Worm (Caenorhabditis elegans): ENCODE data around the gene srg-69.
A peak's percentile ranks its signal among the peaks of the same experiment; 100 is the strongest.

The srg-69 gene

ce11 chrII:5379614-5380077, 24.2 kb downstream of the srg-69 start, which contains the start of gene pkc-3 (continued):
- TF ChIP-seq rnt-1 (tag; optimal IDR thresholded peaks at IDR 0.05) = no peak
- no peak for TF ChIP-seq K09A11.1 (tag; optimal IDR thresholded peaks at IDR 0.05; ENCODE audit: insufficient read depth)
- TF ChIP-seq syd-9 (tag; optimal IDR thresholded peaks at IDR 0.05) = no peak
- TF ChIP-seq ama-1 (optimal IDR thresholded peaks at IDR 0.05) = peak; percentile 43
- peak; percentile 74 for TF ChIP-seq elt-2 (tag; optimal IDR thresholded peaks at IDR 0.05)
- no peak for TF ChIP-seq eyg-1 (tag; optimal IDR thresholded peaks at IDR 0.05)
- TF ChIP-seq pqm-1 (tag; optimal IDR thresholded peaks at IDR 0.05) = no peak

ce11 chrII:5384282-5384681, 28.8 kb downstream of the srg-69 start:
- no peak for TF ChIP-seq ets-4 (tag; optimal IDR thresholded peaks at IDR 0.05)
- no peak for TF ChIP-seq ttx-3 (tag; optimal IDR thresholded peaks at IDR 0.05)
- no peak for TF ChIP-seq fkh-10 (GFP tag; optimal IDR thresholded peaks at IDR 0.05)
- TF ChIP-seq dmd-4 (tag; optimal IDR thresholded peaks at IDR 0.05; ENCODE audit: borderline replicate concordance) = no peak
- no peak for TF ChIP-seq tbx-2 (tag; optimal IDR thresholded peaks at IDR 0.05)
- TF ChIP-seq lin-11 (tag; optimal IDR thresholded peaks at IDR 0.05) = no peak
- TF ChIP-seq C38D4.7 (GFP tag; optimal IDR thresholded peaks at IDR 0.05) = no peak
- TF ChIP-seq ceh-9 (tag; optimal IDR thresholded peaks at IDR 0.05) = no peak
- no peak for TF ChIP-seq ahr-1 (tag; optimal IDR thresholded peaks at IDR 0.05)
- no peak for TF ChIP-seq elt-2 (tag; optimal IDR thresholded peaks at IDR 0.05)
- TF ChIP-seq eyg-1 (tag; optimal IDR thresholded peaks at IDR 0.05) = no peak
- no peak for TF ChIP-seq ceh-19 (GFP tag; optimal IDR thresholded peaks at IDR 0.05)
- no peak for TF ChIP-seq hlh-15 (tag; optimal IDR thresholded peaks at IDR 0.05)
- TF ChIP-seq lim-6 (tag; optimal IDR thresholded peaks at IDR 0.05) = no peak
- TF ChIP-seq Y22D7AL.16 (tag; optimal IDR thresholded peaks at IDR 0.05) = no peak
- no peak for TF ChIP-seq ref-2 (tag; optimal IDR thresholded peaks at IDR 0.05)
- TF ChIP-seq pha-2 (tag; optimal IDR thresholded peaks at IDR 0.05) = no peak
- no peak for TF ChIP-seq ceh-6 (GFP tag; optimal IDR thresholded peaks at IDR 0.05)
- no peak for TF ChIP-seq F13H6.1 (tag; optimal IDR thresholded peaks at IDR 0.05)

DNA sequence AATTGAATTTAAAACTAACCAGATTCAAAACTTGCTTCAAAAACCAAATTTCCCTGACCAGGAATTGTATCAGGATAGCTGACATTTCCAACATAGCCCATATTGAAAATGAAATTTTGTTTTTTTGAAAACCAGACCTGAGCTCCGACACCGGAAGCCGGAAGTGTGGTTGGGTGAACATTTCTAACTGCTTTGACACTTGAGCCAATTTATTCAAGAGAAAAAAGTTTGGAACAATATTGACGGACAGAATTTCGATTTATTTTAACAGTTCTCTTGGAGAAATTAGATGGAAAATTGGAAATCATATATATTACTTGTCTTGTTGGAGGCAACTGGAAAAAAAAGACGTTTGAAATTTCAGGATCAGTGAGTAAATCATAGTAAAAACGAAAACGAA, 31.7 kb downstream of the srg-69 start, which contains the start of gene ccpp-6:
Gene ccpp-6, minus strand, starts transcription at position 101 of the 400 bp plus-strand sequence.
- TF ChIP-seq pha-4 (tag; optimal IDR thresholded peaks at IDR 0.05) (no peak), gmeb-2 (tag; optimal IDR thresholded peaks at IDR 0.05) (no peak), dmd-4 (tag; optimal IDR thresholded peaks at IDR 0.05; ENCODE audit: borderline replicate concordance) (no peak), ztf-16 (tag; optimal IDR thresholded peaks at IDR 0.05) (no peak), elt-2 (tag; optimal IDR thresholded peaks at IDR 0.05) (no peak), elt-4 (tag; optimal IDR thresholded peaks at IDR 0.05) (no peak), C08G9.2 (tag; optimal IDR thresholded peaks at IDR 0.05) (no peak), tbx-7 (tag; optimal IDR thresholded peaks at IDR 0.05) (no peak), Y22D7AL.16 (tag; optimal IDR thresholded peaks at IDR 0.05) (no peak)

DNA sequence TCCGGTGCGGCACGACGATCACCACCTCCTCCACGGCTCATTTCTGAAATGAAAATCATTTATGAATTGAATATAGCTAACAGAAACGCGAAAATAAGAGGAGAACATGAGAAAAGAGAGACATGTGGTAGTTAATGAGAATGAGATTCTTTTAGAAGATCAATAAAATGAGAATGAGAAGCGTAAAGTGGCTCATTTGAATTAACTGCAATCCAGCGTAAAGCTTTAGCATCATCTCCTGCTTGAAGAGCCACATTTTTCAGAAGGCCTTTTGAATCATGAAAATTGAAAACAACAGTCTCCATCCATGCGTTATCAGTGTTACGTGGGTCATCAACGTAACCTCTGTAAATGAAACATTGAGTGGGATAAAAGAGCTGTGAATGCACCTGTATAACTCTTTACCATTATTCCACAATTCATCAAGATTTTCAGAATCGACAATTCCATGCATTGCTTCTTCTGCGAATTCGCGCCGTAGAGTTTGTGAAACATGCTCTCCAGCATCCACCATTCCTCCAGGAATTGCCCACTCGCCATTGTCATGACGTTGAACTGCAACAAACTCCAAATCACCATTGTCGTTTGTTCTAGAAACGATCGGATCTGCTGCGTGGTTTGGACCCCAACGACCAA, 33.4 kb downstream of the srg-69 start, which contains the start of gene rsp-4:
Gene rsp-4, minus strand, starts transcription at position 51 of the 636 bp plus-strand sequence.
- TF ChIP-seq ceh-30 (tag; optimal IDR thresholded peaks at IDR 0.05) (no peak), lim-6 (tag; optimal IDR thresholded peaks at IDR 0.05) (no peak), ceh-2 (tag; optimal IDR thresholded peaks at IDR 0.05) (no peak), nhr-11 (tag; optimal IDR thresholded peaks at IDR 0.05) (no peak), ceh-31 (tag; optimal IDR thresholded peaks at IDR 0.05) (no peak), ceh-6 (GFP tag; optimal IDR thresholded peaks at IDR 0.05) (no peak), ama-1 (optimal IDR thresholded peaks at IDR 0.05) (no peak), unc-3 (GFP tag; conservative IDR thresholded peaks at IDR 0.05) (no peak), unc-3 (tag; optimal IDR thresholded peaks at IDR 0.05) (no peak), K02D7.2 (tag; optimal IDR thresholded peaks at IDR 0.05) (no peak), tbx-2 (tag; optimal IDR thresholded peaks at IDR 0.05) (no peak), sox-4 (tag; optimal IDR thresholded peaks at IDR 0.05) (no peak), odd-2 (tag; optimal IDR thresholded peaks at IDR 0.05) (no peak), dmd-4 (tag; optimal IDR thresholded peaks at IDR 0.05; ENCODE audit: borderline replicate concordance) (no peak)

Data from whole organism, late embryonic.